Fruit fly (Drosophila melanogaster) whole organism, embryonic: ENCODE results near the gene CG31365.
A peak's percentile ranks its signal among the peaks of the same experiment; 100 is the strongest.

Experiments used
- Blimp-1 ChIP-seq: fragments of 200-800 bp; sonication (Bioruptor generic); optimal IDR thresholded peaks from 3 replicates; lab custom pipeline; 2018; ENCODE audit warnings: missing biosample characterization, missing genetic modification characterization, mild to moderate bottlenecking, moderate library complexity, missing genetic modification reagents
- CG10321 ChIP-seq: fragments of 200-800 bp; sonication (Bioruptor generic); IDR thresholded peaks from 2 replicates; pipeline ENCODE4 v1.3.6; 2022; ENCODE audit warnings: missing biosample characterization, missing genetic modification characterization
- CG10959 ChIP-seq: fragments of 200-800 bp; sonication (Bioruptor generic); IDR thresholded peaks from 2 replicates; pipeline ENCODE4 v1.3.6; 2022; ENCODE audit warnings: missing biosample characterization, missing genetic modification characterization
- CG12299 ChIP-seq: fragments of 200-800 bp; sonication (Bioruptor generic); optimal IDR thresholded peaks from 2 replicates; lab custom pipeline; 2018; ENCODE audit warnings: missing biosample characterization, mild to moderate bottlenecking, missing genetic modification characterization
- CG12744 ChIP-seq: fragments of 200-800 bp; sonication (Bioruptor generic); optimal IDR thresholded peaks from 2 replicates; lab custom pipeline; 2016; ENCODE audit warnings: missing biosample characterization, missing genetic modification characterization
- CG15011 ChIP-seq: fragments of 200-800 bp; sonication (Bioruptor generic); optimal IDR thresholded peaks from 3 replicates; lab custom pipeline; 2018; ENCODE audit warnings: missing biosample characterization, mild to moderate bottlenecking, missing genetic modification characterization
- CG16863 ChIP-seq: fragments of 200-800 bp; sonication (Bioruptor generic); optimal IDR thresholded peaks from 3 replicates; lab custom pipeline; 2016; ENCODE audit warnings: missing biosample characterization, missing genetic modification characterization
- CG18262 ChIP-seq: fragments of 200-800 bp; optimal IDR thresholded peaks from 3 replicates; lab custom pipeline; 2019; ENCODE audit warnings: missing biosample characterization, mild to moderate bottlenecking, missing genetic modification characterization, moderate library complexity
- CG3065 ChIP-seq: fragments of 200-800 bp; sonication (Bioruptor generic); optimal IDR thresholded peaks from 2 replicates; lab custom pipeline; 2016; ENCODE audit warnings: missing biosample characterization, missing genetic modification characterization
- CG32772 ChIP-seq: fragments of 200-800 bp; sonication (Bioruptor generic); IDR thresholded peaks from 2 replicates; pipeline ENCODE4 v1.3.6; 2022; ENCODE audit warnings: missing biosample characterization, missing genetic modification characterization
- CG3847 ChIP-seq: fragments of 200-800 bp; sonication (Bioruptor generic); IDR thresholded peaks from 2 replicates; pipeline ENCODE4 v1.3.6; 2022; ENCODE audit warnings: missing biosample characterization, missing genetic modification characterization
- CG3995 ChIP-seq: fragments of 200-800 bp; sonication (Bioruptor generic); optimal IDR thresholded peaks from 3 replicates; lab custom pipeline; 2016; ENCODE audit warnings: missing biosample characterization, missing genetic modification characterization
- CG7839 ChIP-seq: fragments of 200-800 bp; sonication (Bioruptor generic); optimal IDR thresholded peaks from 3 replicates; lab custom pipeline; 2018; ENCODE audit warnings: missing biosample characterization, mild to moderate bottlenecking, missing genetic modification characterization, moderate library complexity
- CG8388 ChIP-seq: fragments of 200-800 bp; sonication (Bioruptor generic); optimal IDR thresholded peaks from 2 replicates; lab custom pipeline; 2019; ENCODE audit warnings: missing biosample characterization, mild to moderate bottlenecking, missing genetic modification characterization, moderate library complexity
- Ets65A ChIP-seq: fragments of 200-800 bp; sonication (Bioruptor generic); peaks from one replicate; lab custom pipeline; 2016; ENCODE audit warnings: missing biosample characterization, missing genetic modification characterization
- Lim3 ChIP-seq: fragments of 200-800 bp; sonication (Bioruptor generic); IDR thresholded peaks from 2 replicates; pipeline ENCODE4 v1.3.6; 2022; ENCODE audit warnings: missing biosample characterization, missing genetic modification characterization
- MTF-1 ChIP-seq: fragments of 200-800 bp; sonication (Bioruptor generic); optimal IDR thresholded peaks from 2 replicates; lab custom pipeline; 2018; ENCODE audit warnings: missing biosample characterization, mild to moderate bottlenecking, missing genetic modification characterization, borderline replicate concordance
- ap ChIP-seq: fragments of 200-800 bp; sonication (Bioruptor generic); IDR thresholded peaks from 2 replicates; pipeline ENCODE4 v1.3.6; 2022; ENCODE audit warnings: missing biosample characterization, missing genetic modification characterization
- ci ChIP-seq: fragments of 200-800 bp; sonication (Bioruptor generic); IDR thresholded peaks from 3 replicates; pipeline ENCODE4 v1.3.6; 2022; ENCODE audit warnings: missing biosample characterization, missing genetic modification characterization
- ind ChIP-seq: fragments of 200-800 bp; sonication (Bioruptor generic); optimal IDR thresholded peaks from 3 replicates; lab custom pipeline; 2016; ENCODE audit warnings: missing biosample characterization, missing genetic modification characterization
- lola ChIP-seq, 3 experiments: fragments of >200 bp in 2 of 3; fragments of 200-800 bp in 1 of 3; sonication (Bioruptor generic) in 1 of 3; optimal IDR thresholded peaks; 2 replicates each; lab custom pipeline; 2017 to 2019; ENCODE audit warnings: missing biosample characterization in 3 of 3, missing genetic modification characterization in 3 of 3, mild to moderate bottlenecking in 1 of 3, moderate library complexity in 1 of 3
- repo ChIP-seq: fragments of 200-800 bp; sonication (Bioruptor generic); optimal IDR thresholded peaks from 2 replicates; lab custom pipeline; 2016; ENCODE audit warnings: missing biosample characterization, missing genetic modification characterization
- row ChIP-seq: fragments of 200-800 bp; sonication (Bioruptor generic); IDR thresholded peaks from 3 replicates; pipeline ENCODE4 v1.3.6; 2022; ENCODE audit warnings: missing biosample characterization, missing genetic modification characterization
- sna ChIP-seq: fragments of 200-800 bp; sonication (Bioruptor generic); IDR thresholded peaks from 2 replicates; pipeline ENCODE4 v1.3.6; 2022; ENCODE audit warnings: missing biosample characterization, missing genetic modification characterization; ENCODE audit not compliant: partially characterized antibody

CG31365 gene

dm6 chr3R:23088252-23088651 lies 38.0 kb downstream of the CG31365 start (continued):
- TF ChIP-seq CG3847 (GFP tag; lab: Robert Waterston, UW) (no peak), CG15011 (no peak), ci (GFP tag; lab: Robert Waterston, UW) (0 out of 3 replicates have a peak, but pooled peaks have one; percentile 44), lola (GFP tag; optimal IDR thresholded peaks at IDR 0.05; lab: Kevin White, UChicago) (no peak), sna (GFP tag; lab: Robert Waterston, UW) (no peak)

dm6 chr3R:23081265-23081664 lies 45.0 kb downstream of the CG31365 start:
- 0 out of 3 replicates have a peak, but pooled peaks have one; percentile 22 for TF ChIP-seq row (GFP tag; lab: Robert Waterston, UW)
- no peak for TF ChIP-seq ap (GFP tag; lab: Robert Waterston, UW)
- peak; percentile 90 for TF ChIP-seq Ets65A

- TF ChIP-seq CG32772 (no peak), Lim3 (no peak), CG10959 (GFP tag; lab: Robert Waterston, UW) (no peak), CG12299 (tag; lab: Kevin White, UChicago) (no peak), MTF-1 (GFP tag; lab: Kevin White, UChicago) (no peak), CG3995 (GFP tag; lab: Kevin White, UChicago) (no peak), CG3065 (GFP tag; lab: Kevin White, UChicago) (no peak), CG8388 (GFP tag; lab: Kevin White, UChicago) (no peak), repo (GFP tag; lab: Kevin White, UChicago) (no peak), ind (GFP tag; lab: Kevin White, UChicago) (no peak), CG18262 (tag; lab: Kevin White, UChicago) (no peak), Blimp-1 (GFP tag; lab: Kevin White, UChicago) (peak; percentile 77), CG7839 (tag; lab: Kevin White, UChicago) (no peak), CG16863 (GFP tag; lab: Kevin White, UChicago) (no peak), CG15011 (no peak), CG12744 (no peak), CG10321 (peak; percentile 67)
- TF ChIP-seq, all 482 proteins: peak for 2
Observed at dm6 chr3R:23074480-23074879, 51.7 kb downstream of the CG31365 start.
